Worm (Caenorhabditis elegans) whole organism, young adult: ENCODE data around the gene glct-6.

ENCODE experiments used
- B0019.2 ChIP-seq: fragments of 200-800 bp; sonication (Bioruptor generic); conservative IDR thresholded peaks from 2 replicates; pipeline ENCODE4 v1.3.6; 2022; ENCODE audit warnings: missing genetic modification reagents, missing genetic modification characterization, missing compliant biosample characterization
- B0035.1 ChIP-seq: sonication (generic microtip); optimal IDR thresholded peaks from 2 replicates; lab custom pipeline; 2016; ENCODE audit warnings: missing genetic modification characterization, mild to moderate bottlenecking, missing compliant biosample characterization, missing genotype, missing genetic modification reagents
- B0261.1 ChIP-seq: sonication (generic microtip); optimal IDR thresholded peaks from 2 replicates; lab custom pipeline; 2016; ENCODE audit warnings: mild to moderate bottlenecking, missing genetic modification characterization, moderate library complexity, missing compliant biosample characterization
- B0336.3 ChIP-seq: fragments of 200-800 bp; sonication (Bioruptor generic); IDR thresholded peaks from 2 replicates; pipeline ENCODE4 v1.3.6; 2022; ENCODE audit warnings: missing genetic modification characterization, missing compliant biosample characterization
- F37B4.10 ChIP-seq: fragments of 200-800 bp; sonication (Bioruptor generic); IDR thresholded peaks from 2 replicates; pipeline ENCODE4 v1.3.6; 2022; ENCODE audit warnings: missing genetic modification characterization, missing compliant biosample characterization
- F49E8.2 ChIP-seq: sonication (generic microtip); optimal IDR thresholded peaks from 3 replicates; lab custom pipeline; 2017; ENCODE audit warnings: missing genetic modification characterization, mild to moderate bottlenecking, missing compliant biosample characterization, antibody characterized with exemption, moderate library complexity; ENCODE audit not compliant: insufficient read depth
- F57C9.4 ChIP-seq: sonication (generic microtip); optimal IDR thresholded peaks from 2 replicates; lab custom pipeline; 2017; ENCODE audit warnings: mild to moderate bottlenecking, missing genetic modification characterization, missing compliant biosample characterization
- K11D2.4 ChIP-seq: fragments of 200-800 bp; sonication (Bioruptor generic); IDR thresholded peaks from 2 replicates; pipeline ENCODE4 v1.3.6; 2022; ENCODE audit warnings: missing genetic modification reagents, missing genetic modification characterization, missing compliant biosample characterization
- K12H6.12 ChIP-seq: fragments of 200-800 bp; sonication (Bioruptor generic); optimal IDR thresholded peaks from 2 replicates; lab custom pipeline; 2018; ENCODE audit warnings: mild to moderate bottlenecking, missing genetic modification characterization, missing compliant biosample characterization
- T07F8.4 ChIP-seq: sonication (generic microtip); optimal IDR thresholded peaks from 2 replicates; lab custom pipeline; 2016; ENCODE audit warnings: mild to moderate bottlenecking, missing genetic modification characterization, moderate library complexity, missing compliant biosample characterization
- Y53G8AR.9 ChIP-seq: fragments of 200-800 bp; sonication (Bioruptor generic); conservative IDR thresholded peaks from 2 replicates; pipeline ENCODE4 v1.3.6; 2022; ENCODE audit warnings: missing genetic modification reagents, missing genetic modification characterization, missing compliant biosample characterization
- Y56A3A.18 ChIP-seq: fragments of 200-800 bp; sonication (Bioruptor generic); IDR thresholded peaks from 2 replicates; pipeline ENCODE4 v1.3.6; 2022; ENCODE audit warnings: missing genetic modification reagents, missing genetic modification characterization, missing compliant biosample characterization
- Y79H2A.3 ChIP-seq: fragments of 200-800 bp; sonication (Bioruptor generic); conservative IDR thresholded peaks from 2 replicates; pipeline ENCODE4 v1.3.6; 2022; ENCODE audit warnings: missing genetic modification reagents, missing genetic modification characterization, missing compliant biosample characterization
- ZK185.1 ChIP-seq: sonication (generic microtip); optimal IDR thresholded peaks from 2 replicates; lab custom pipeline; 2016; ENCODE audit warnings: mild to moderate bottlenecking, missing genetic modification characterization, missing compliant biosample characterization; ENCODE audit not compliant: poor library complexity, severe bottlenecking
- akir-1 ChIP-seq: fragments of 200-800 bp; sonication (Bioruptor generic); optimal IDR thresholded peaks from 2 replicates; lab custom pipeline; 2018; ENCODE audit warnings: mild to moderate bottlenecking, missing genetic modification characterization, moderate library complexity, missing compliant biosample characterization
- aptf-3 ChIP-seq: fragments of 200-800 bp; sonication (Bioruptor generic); IDR thresholded peaks from 2 replicates; pipeline ENCODE4 v1.3.6; 2022; ENCODE audit warnings: missing genetic modification characterization, missing compliant biosample characterization
- athp-1 ChIP-seq: sonication (generic microtip); optimal IDR thresholded peaks from 2 replicates; lab custom pipeline; 2017; ENCODE audit warnings: mild to moderate bottlenecking, missing genetic modification characterization, missing compliant biosample characterization
- attf-5 ChIP-seq: fragments of 200-800 bp; sonication (Bioruptor generic); optimal IDR thresholded peaks from 2 replicates; lab custom pipeline; 2018; ENCODE audit warnings: mild to moderate bottlenecking, missing genetic modification characterization, missing compliant biosample characterization
- attf-6 ChIP-seq: fragments of 200-800 bp; sonication (Bioruptor generic); IDR thresholded peaks from 2 replicates; pipeline ENCODE4 v1.3.6; 2022; ENCODE audit warnings: missing genetic modification reagents, missing genetic modification characterization, missing compliant biosample characterization
- bed-1 ChIP-seq: fragments of 200-800 bp; sonication (Bioruptor generic); IDR thresholded peaks from 2 replicates; pipeline ENCODE4 v1.3.6; 2022; ENCODE audit warnings: missing genetic modification reagents, missing genetic modification characterization, missing compliant biosample characterization
- cebp-1 ChIP-seq, 2 experiments: fragments of 200-800 bp in 1 of 2; sonication (Bioruptor generic) in 1 of 2; sonication (generic microtip) in 1 of 2; IDR thresholded peaks in 1 of 2; optimal IDR thresholded peaks in 1 of 2; 2 replicates each; pipeline versions ENCODE4 v1.3.6 to Lab custom; 2017 to 2022; ENCODE audit warnings: missing compliant biosample characterization in 2 of 2, missing genetic modification characterization in 2 of 2, mild to moderate bottlenecking in 1 of 2, missing genetic modification reagents in 1 of 2, moderate library complexity in 1 of 2
- ceh-100 ChIP-seq: fragments of 200-800 bp; sonication (Bioruptor generic); IDR thresholded peaks from 2 replicates; pipeline ENCODE4 v1.3.6; 2022; ENCODE audit warnings: missing genetic modification reagents, missing genetic modification characterization, missing compliant biosample characterization
- ceh-91 ChIP-seq: fragments of 200-800 bp; sonication (Bioruptor generic); IDR thresholded peaks from 2 replicates; pipeline ENCODE4 v1.3.6; 2022; ENCODE audit warnings: missing genetic modification reagents, missing genetic modification characterization, missing compliant biosample characterization
- die-1 ChIP-seq: sonication (generic microtip); optimal IDR thresholded peaks from 2 replicates; lab custom pipeline; 2016; ENCODE audit warnings: missing genotype, mild to moderate bottlenecking, missing genetic modification characterization, missing compliant biosample characterization
- egrh-3 ChIP-seq: fragments of 200-800 bp; sonication (Bioruptor generic); IDR thresholded peaks from 2 replicates; pipeline ENCODE4 v1.3.6; 2022; ENCODE audit warnings: missing genetic modification reagents, missing genetic modification characterization, missing compliant biosample characterization
- ekl-4 ChIP-seq: fragments of 200-800 bp; sonication (Bioruptor generic); IDR thresholded peaks from 2 replicates; pipeline ENCODE4 v1.3.6; 2022; ENCODE audit warnings: missing genetic modification reagents, missing genetic modification characterization, missing compliant biosample characterization
- hmg-1.2 ChIP-seq: fragments of 200-800 bp; sonication (Bioruptor generic); IDR thresholded peaks from 2 replicates; pipeline ENCODE4 v1.3.6; 2022; ENCODE audit warnings: missing genetic modification reagents, missing genetic modification characterization, missing compliant biosample characterization
- hmg-20 ChIP-seq: fragments of 200-800 bp; sonication (Bioruptor generic); IDR thresholded peaks from 2 replicates; pipeline ENCODE4 v1.3.6; 2022; ENCODE audit warnings: missing genetic modification reagents, missing genetic modification characterization, missing compliant biosample characterization
- lag-1 ChIP-seq: fragments of 200-800 bp; sonication (Bioruptor generic); IDR thresholded peaks from 2 replicates; pipeline ENCODE4 v1.3.6; 2022; ENCODE audit warnings: missing genetic modification reagents, missing genetic modification characterization, missing compliant biosample characterization
- lin-40 ChIP-seq: sonication (generic microtip); optimal IDR thresholded peaks from 2 replicates; lab custom pipeline; 2016; ENCODE audit warnings: missing genetic modification characterization, mild to moderate bottlenecking, missing compliant biosample characterization, missing genotype, missing genetic modification reagents
- lsy-27 ChIP-seq: sonication (generic microtip); optimal IDR thresholded peaks from 2 replicates; lab custom pipeline; 2017; ENCODE audit warnings: missing genetic modification characterization, mild to moderate bottlenecking, missing compliant biosample characterization, antibody characterized with exemption, missing genotype, borderline replicate concordance; ENCODE audit not compliant: insufficient read depth
- madf-3 ChIP-seq: fragments of 200-800 bp; sonication (Bioruptor generic); IDR thresholded peaks from 2 replicates; pipeline ENCODE4 v1.3.6; 2022; ENCODE audit warnings: missing genetic modification reagents, missing genetic modification characterization, missing compliant biosample characterization
- mel-28 ChIP-seq: sonication (generic microtip); optimal IDR thresholded peaks from 2 replicates; lab custom pipeline; 2016; ENCODE audit warnings: borderline replicate concordance, mild to moderate bottlenecking, missing genetic modification characterization, missing compliant biosample characterization
- mes-4 ChIP-seq: sonication (generic microtip); optimal IDR thresholded peaks from 2 replicates; lab custom pipeline; 2016; ENCODE audit warnings: missing genotype, missing genetic modification characterization, missing compliant biosample characterization
- nfya-1 ChIP-seq: sonication (generic microtip); optimal IDR thresholded peaks from 2 replicates; lab custom pipeline; 2017; ENCODE audit warnings: antibody characterized with exemption, missing compliant biosample characterization, missing genetic modification characterization, borderline replicate concordance; ENCODE audit not compliant: insufficient read depth
- nhr-120 ChIP-seq: fragments of 200-800 bp; sonication (Bioruptor generic); IDR thresholded peaks from 2 replicates; pipeline ENCODE4 v1.3.6; 2022; ENCODE audit warnings: missing genetic modification characterization, missing compliant biosample characterization
- pbrm-1 ChIP-seq: fragments of 200-800 bp; sonication (Bioruptor generic); IDR thresholded peaks from 2 replicates; pipeline ENCODE4 v1.3.6; 2022; ENCODE audit warnings: missing genetic modification reagents, missing genetic modification characterization, missing compliant biosample characterization
- pha-4 ChIP-seq: fragments of 150-350 bp; sonication (generic microtip); optimal IDR thresholded peaks from 2 replicates; lab custom pipeline; 2014; ENCODE audit warnings: missing biosample characterization, missing genetic modification reagents, missing genetic modification characterization
- sdz-38 ChIP-seq: sonication (generic microtip); optimal IDR thresholded peaks from 2 replicates; lab custom pipeline; 2016; ENCODE audit warnings: missing genotype, missing genetic modification characterization, missing compliant biosample characterization
- sea-2 ChIP-seq: fragments of 200-800 bp; sonication (Bioruptor generic); IDR thresholded peaks from 2 replicates; pipeline ENCODE4 v1.3.6; 2022; ENCODE audit warnings: missing genetic modification characterization, missing compliant biosample characterization
- snpc-3.4 ChIP-seq: sonication (generic microtip); optimal IDR thresholded peaks from 2 replicates; lab custom pipeline; 2017; ENCODE audit warnings: missing genetic modification characterization, mild to moderate bottlenecking, missing compliant biosample characterization, antibody characterized with exemption, moderate library complexity, missing genotype, missing genetic modification reagents
- tlf-1 ChIP-seq: fragments of 200-800 bp; sonication (Bioruptor generic); optimal IDR thresholded peaks from 2 replicates; lab custom pipeline; 2018; ENCODE audit warnings: mild to moderate bottlenecking, missing genetic modification characterization, missing compliant biosample characterization
- unc-130 ChIP-seq: sonication (generic microtip); optimal IDR thresholded peaks from 2 replicates; lab custom pipeline; 2016; ENCODE audit warnings: missing genetic modification reagents, missing genetic modification characterization, missing compliant biosample characterization
- zim-3 ChIP-seq: sonication (generic microtip); optimal IDR thresholded peaks from 2 replicates; lab custom pipeline; 2017; ENCODE audit warnings: mild to moderate bottlenecking, missing genetic modification characterization, moderate library complexity, missing compliant biosample characterization
- ztf-22 ChIP-seq: fragments of 200-800 bp; sonication (Bioruptor generic); optimal IDR thresholded peaks from 2 replicates; lab custom pipeline; 2018; ENCODE audit warnings: mild to moderate bottlenecking, missing genetic modification characterization, moderate library complexity, missing compliant biosample characterization
- ztf-25 ChIP-seq: fragments of 200-800 bp; sonication (Bioruptor generic); IDR thresholded peaks from 2 replicates; pipeline ENCODE4 v1.3.6; 2022; ENCODE audit warnings: missing genetic modification reagents, missing genetic modification characterization, missing compliant biosample characterization

The glct-6 gene

DNA sequence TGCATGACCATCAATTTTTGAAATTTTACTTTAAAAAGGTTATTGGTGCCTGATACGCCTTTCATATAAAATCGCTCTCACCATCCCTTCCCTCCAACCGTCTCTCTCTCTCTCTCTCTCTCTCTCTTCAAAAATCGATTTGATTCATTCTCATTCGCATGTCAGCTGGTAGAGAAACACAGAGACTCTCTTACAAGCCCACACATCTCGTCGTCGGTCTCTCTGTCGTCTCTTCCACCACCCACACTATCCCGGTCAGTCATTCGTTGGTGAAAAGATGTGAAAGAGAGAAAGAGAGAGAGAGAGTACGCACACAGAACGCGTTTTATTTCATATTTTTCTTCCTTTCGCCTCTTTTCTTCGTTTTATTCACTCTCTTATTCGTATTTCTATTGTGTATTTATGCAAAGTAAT is 41.6 kb upstream of the glct-6 start (continued):
- TF ChIP-seq aptf-3 (GFP tag; lab: Robert Waterston, UW): no peak
- no peak for TF ChIP-seq mel-28 (tag; lab: Kevin White, UChicago)
- no peak for TF ChIP-seq ekl-4 (GFP tag; lab: Robert Waterston, UW)
- TF ChIP-seq Y79H2A.3 (GFP tag; lab: Robert Waterston, UW): no peak
- peak; percentile 72 for TF ChIP-seq K12H6.12
- no peak for TF ChIP-seq sea-2
- TF ChIP-seq egrh-3 (GFP tag; lab: Robert Waterston, UW): peak; percentile 28; the same call in 1 of the 2 replicates
- TF ChIP-seq zim-3 (tag; lab: Kevin White, UChicago): no peak
- no peak for TF ChIP-seq unc-130 (GFP tag; lab: Kevin White, UChicago)
- TF ChIP-seq B0019.2: no peak
- TF ChIP-seq athp-1: peak; percentile 18
- no peak for TF ChIP-seq B0035.1 (tag; lab: Kevin White, UChicago)
- no peak for TF ChIP-seq tlf-1
- TF ChIP-seq Y56A3A.18: no peak
- no peak for TF ChIP-seq F49E8.2 (tag; lab: Kevin White, UChicago)
- TF ChIP-seq nhr-120 (GFP tag; lab: Robert Waterston, UW): no peak
- TF ChIP-seq T07F8.4: no peak
- peak; percentile 69; the same call in 1 of the 2 replicates for TF ChIP-seq B0336.3
- no peak for TF ChIP-seq lag-1
- TF ChIP-seq F57C9.4 (tag; lab: Kevin White, UChicago): no peak
- 0 out of 2 replicates have a peak, but pooled peaks have one; percentile 24 for TF ChIP-seq hmg-20
- no peak for TF ChIP-seq lsy-27 (tag; lab: Kevin White, UChicago)
- peak; percentile 75 for TF ChIP-seq attf-5
- no peak for TF ChIP-seq cebp-1 (GFP tag; IDR thresholded peaks at IDR 0.05; lab: Robert Waterston, UW)
- TF ChIP-seq cebp-1 (tag; optimal IDR thresholded peaks at IDR 0.05; lab: Kevin White, UChicago): peak; percentile 79
- TF ChIP-seq sdz-38 (tag; lab: Kevin White, UChicago): no peak
- TF ChIP-seq ztf-22 (GFP tag; lab: Kevin White, UChicago): peak; percentile 3
- no peak; the same call in 1 of the 2 replicates for TF ChIP-seq K11D2.4 (GFP tag; lab: Robert Waterston, UW)
- TF ChIP-seq ceh-91 (GFP tag; lab: Robert Waterston, UW): no peak
- no peak for TF ChIP-seq ztf-25 (GFP tag; lab: Robert Waterston, UW)
- no peak for TF ChIP-seq die-1 (tag; lab: Kevin White, UChicago)
- TF ChIP-seq ceh-100: no peak
- no peak for TF ChIP-seq F37B4.10 (GFP tag; lab: Robert Waterston, UW)
- TF ChIP-seq Y53G8AR.9 (GFP tag; lab: Robert Waterston, UW): no peak
- TF ChIP-seq madf-3 (GFP tag; lab: Robert Waterston, UW): no peak
- TF ChIP-seq pha-4: peak; percentile 9
- no peak; the same call in 1 of the 2 replicates for TF ChIP-seq pbrm-1 (GFP tag; lab: Robert Waterston, UW)
- TF ChIP-seq attf-6 (GFP tag; lab: Robert Waterston, UW): no peak
- no peak for TF ChIP-seq ZK185.1 (tag; lab: Kevin White, UChicago)
- no peak for TF ChIP-seq mes-4 (tag; lab: Kevin White, UChicago)
- TF ChIP-seq B0261.1 (tag; lab: Kevin White, UChicago): no peak
- TF ChIP-seq bed-1 (GFP tag; lab: Robert Waterston, UW): no peak
- TF ChIP-seq lin-40 (tag; lab: Kevin White, UChicago): peak; percentile 60
- TF ChIP-seq nfya-1 (tag; lab: Kevin White, UChicago): no peak
- peak; percentile 87 for TF ChIP-seq hmg-1.2 (GFP tag; lab: Robert Waterston, UW)
- TF ChIP-seq snpc-3.4 (tag; lab: Kevin White, UChicago): no peak
- TF ChIP-seq akir-1 (GFP tag; lab: Kevin White, UChicago): no peak
